Fruit fly (Drosophila melanogaster) S2 (cell line): ENCODE measurements around the gene mah.

Experiments used
- CG8478 ChIP-seq: fragments of >200 bp; optimal IDR thresholded peaks from 2 replicates; lab custom pipeline; 2018
- CTCF ChIP-seq, 2 experiments: fragments of >200 bp; optimal IDR thresholded peaks; 2 replicates each; lab custom pipeline; 2018

DNA sequence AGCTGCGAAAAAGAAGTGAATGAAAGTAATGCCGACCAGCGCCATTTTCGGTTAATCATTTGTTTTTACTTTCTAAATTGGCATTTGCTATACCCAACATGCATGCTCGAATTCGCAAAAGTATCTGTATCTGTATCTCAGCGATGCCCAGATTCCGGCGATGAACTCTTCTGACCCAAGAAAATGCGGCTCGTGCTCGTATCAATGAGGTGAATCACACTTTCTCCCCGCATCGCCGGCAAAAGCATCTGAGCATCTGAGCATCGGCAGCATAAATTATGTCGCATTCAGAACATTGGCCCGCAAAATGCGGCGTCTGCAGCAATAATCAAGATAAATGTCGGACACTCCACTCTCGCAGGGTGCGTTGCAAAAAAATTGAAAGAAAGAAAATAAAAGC is 21.5 kb downstream of the mah start:
- TF ChIP-seq CG8478: no peak
- TF ChIP-seq CTCF (optimal IDR thresholded peaks at IDR 0.05; lab: Kevin White, UChicago): no peak
